Worm (Caenorhabditis elegans) whole organism, late embryonic: Measurements from ENCODE around the gene pcyt-1.

Experiments used
- F13H6.1 ChIP-seq: sonication (generic microtip); optimal IDR thresholded peaks from 2 replicates; lab custom pipeline; 2016; ENCODE audit warnings: missing genetic modification characterization, missing compliant biosample characterization
- K09A11.1 ChIP-seq: sonication (generic microtip); optimal IDR thresholded peaks from 2 replicates; lab custom pipeline; 2017; ENCODE audit warnings: antibody characterized with exemption, mild to moderate bottlenecking, missing genetic modification characterization, missing compliant biosample characterization; ENCODE audit not compliant: insufficient read depth
- T23F11.4 ChIP-seq: fragments of 200-800 bp; sonication (Bioruptor generic); optimal IDR thresholded peaks from 2 replicates; lab custom pipeline; 2018; ENCODE audit warnings: mild to moderate bottlenecking, missing genetic modification characterization, missing compliant biosample characterization
- Y22D7AL.16 ChIP-seq: sonication (generic microtip); optimal IDR thresholded peaks from 2 replicates; lab custom pipeline; 2016; ENCODE audit warnings: missing genetic modification characterization, missing compliant biosample characterization
- ceh-18 ChIP-seq: sonication (generic microtip); optimal IDR thresholded peaks from 2 replicates; lab custom pipeline; 2016; ENCODE audit warnings: missing genetic modification characterization, missing compliant biosample characterization
- ceh-19 ChIP-seq: fragments of 200-800 bp; sonication (Bioruptor generic); optimal IDR thresholded peaks from 2 replicates; lab custom pipeline; 2018; ENCODE audit warnings: mild to moderate bottlenecking, missing genetic modification characterization, missing compliant biosample characterization
- ceh-22 ChIP-seq: sonication (generic microtip); optimal IDR thresholded peaks from 2 replicates; lab custom pipeline; 2017; ENCODE audit warnings: missing biosample characterization, missing genetic modification characterization
- ceh-30 ChIP-seq: fragments of 150-350 bp; optimal IDR thresholded peaks from 2 replicates; lab custom pipeline; 2014; ENCODE audit warnings: missing biosample characterization, missing genetic modification characterization
- ceh-48 ChIP-seq: sonication (generic microtip); optimal IDR thresholded peaks from 2 replicates; lab custom pipeline; 2016; ENCODE audit warnings: missing genetic modification characterization, inconsistent platforms, missing compliant biosample characterization
- ceh-6 ChIP-seq: fragments of 200-800 bp; sonication (Bioruptor generic); optimal IDR thresholded peaks from 2 replicates; lab custom pipeline; 2018; ENCODE audit warnings: mild to moderate bottlenecking, missing genetic modification characterization, missing compliant biosample characterization
- ceh-9 ChIP-seq: sonication (generic microtip); optimal IDR thresholded peaks from 2 replicates; lab custom pipeline; 2016; ENCODE audit warnings: mild to moderate bottlenecking, missing genetic modification characterization, inconsistent platforms, missing compliant biosample characterization
- dmd-4 ChIP-seq: sonication (generic microtip); optimal IDR thresholded peaks from 2 replicates; lab custom pipeline; 2016; ENCODE audit warnings: borderline replicate concordance, missing genetic modification characterization, missing compliant biosample characterization
- dve-1 ChIP-seq: sonication (generic microtip); optimal IDR thresholded peaks from 2 replicates; lab custom pipeline; 2017; ENCODE audit warnings: antibody characterized with exemption, mild to moderate bottlenecking, missing genetic modification characterization, missing compliant biosample characterization
- elt-2 ChIP-seq: sonication (generic microtip); optimal IDR thresholded peaks from 2 replicates; lab custom pipeline; 2016; ENCODE audit warnings: missing genetic modification reagents, missing genetic modification characterization, missing compliant biosample characterization
- elt-4 ChIP-seq: sonication (generic microtip); optimal IDR thresholded peaks from 2 replicates; lab custom pipeline; 2016; ENCODE audit warnings: missing genetic modification characterization, missing compliant biosample characterization
- ets-4 ChIP-seq: sonication (generic microtip); optimal IDR thresholded peaks from 2 replicates; lab custom pipeline; 2016; ENCODE audit warnings: missing genetic modification characterization, missing compliant biosample characterization
- fkh-10 ChIP-seq: fragments of 150-350 bp; optimal IDR thresholded peaks from 2 replicates; lab custom pipeline; 2014; ENCODE audit warnings: missing biosample characterization, missing genetic modification reagents, missing genetic modification characterization
- fkh-6 ChIP-seq: sonication (generic microtip); optimal IDR thresholded peaks from 2 replicates; lab custom pipeline; 2016; ENCODE audit warnings: missing genetic modification characterization, missing compliant biosample characterization
- hlh-13 ChIP-seq: fragments of 200-800 bp; sonication (Bioruptor generic); optimal IDR thresholded peaks from 2 replicates; lab custom pipeline; 2018; ENCODE audit warnings: mild to moderate bottlenecking, missing genetic modification characterization, missing compliant biosample characterization
- hlh-15 ChIP-seq: sonication (generic microtip); optimal IDR thresholded peaks from 2 replicates; lab custom pipeline; 2016; ENCODE audit warnings: missing genetic modification characterization, missing compliant biosample characterization
- hlh-8 ChIP-seq: sonication (generic microtip); optimal IDR thresholded peaks from 2 replicates; lab custom pipeline; 2016; ENCODE audit warnings: missing genotype, missing genetic modification characterization, missing compliant biosample characterization
- lim-6 ChIP-seq: sonication (generic microtip); optimal IDR thresholded peaks from 2 replicates; lab custom pipeline; 2016; ENCODE audit warnings: missing genetic modification characterization, missing compliant biosample characterization
- lin-11 ChIP-seq: fragments of 200-800 bp; sonication (Bioruptor generic); optimal IDR thresholded peaks from 2 replicates; lab custom pipeline; 2018; ENCODE audit warnings: mild to moderate bottlenecking, missing genetic modification characterization, missing compliant biosample characterization
- madf-2 ChIP-seq: sonication (generic microtip); optimal IDR thresholded peaks from 2 replicates; lab custom pipeline; 2017; ENCODE audit warnings: missing genetic modification characterization, missing compliant biosample characterization
- mec-3 ChIP-seq: sonication (generic microtip); optimal IDR thresholded peaks from 2 replicates; lab custom pipeline; 2016; ENCODE audit warnings: borderline replicate concordance, missing genetic modification characterization, missing compliant biosample characterization
- npax-4 ChIP-seq: sonication (generic microtip); optimal IDR thresholded peaks from 2 replicates; lab custom pipeline; 2016; ENCODE audit warnings: missing genetic modification characterization, missing compliant biosample characterization
- pag-3 ChIP-seq: sonication (generic microtip); optimal IDR thresholded peaks from 2 replicates; lab custom pipeline; 2016; ENCODE audit warnings: missing compliant biosample characterization, missing genetic modification characterization, borderline replicate concordance
- pha-2 ChIP-seq: sonication (generic microtip); optimal IDR thresholded peaks from 2 replicates; lab custom pipeline; 2017; ENCODE audit warnings: mild to moderate bottlenecking, missing genetic modification characterization, missing compliant biosample characterization
- pqm-1 ChIP-seq: sonication (generic microtip); optimal IDR thresholded peaks from 2 replicates; lab custom pipeline; 2016; ENCODE audit warnings: missing genetic modification characterization, missing compliant biosample characterization
- ref-2 ChIP-seq: sonication (generic microtip); optimal IDR thresholded peaks from 2 replicates; lab custom pipeline; 2016; ENCODE audit warnings: missing genetic modification characterization, missing compliant biosample characterization
- rnt-1 ChIP-seq: sonication (generic microtip); optimal IDR thresholded peaks from 2 replicates; lab custom pipeline; 2016; ENCODE audit warnings: missing genetic modification characterization, missing compliant biosample characterization
- sox-2 ChIP-seq: fragments of 200-800 bp; sonication (Bioruptor generic); IDR thresholded peaks from 2 replicates; pipeline ENCODE4 v1.3.6; 2022; ENCODE audit warnings: missing genetic modification reagents, missing genetic modification characterization, missing compliant biosample characterization
- syd-9 ChIP-seq: sonication (generic microtip); optimal IDR thresholded peaks from 2 replicates; lab custom pipeline; 2016; ENCODE audit warnings: mild to moderate bottlenecking, missing genetic modification characterization, moderate library complexity, missing compliant biosample characterization
- tbx-2 ChIP-seq: sonication (generic microtip); optimal IDR thresholded peaks from 2 replicates; lab custom pipeline; 2016; ENCODE audit warnings: missing genetic modification characterization, missing compliant biosample characterization
- unc-3 ChIP-seq, 2 experiments: fragments of 200-800 bp in 1 of 2; sonication (Bioruptor generic) in 1 of 2; sonication (generic microtip) in 1 of 2; conservative IDR thresholded peaks in 1 of 2; optimal IDR thresholded peaks in 1 of 2; 2 replicates each; pipeline versions ENCODE4 v1.3.6 to Lab custom; 2016 to 2022; ENCODE audit warnings: missing compliant biosample characterization in 2 of 2, missing genetic modification characterization in 2 of 2, missing genetic modification reagents in 1 of 2
- unc-42 ChIP-seq: sonication (generic microtip); optimal IDR thresholded peaks from 2 replicates; lab custom pipeline; 2016; ENCODE audit warnings: missing genotype, missing genetic modification characterization, missing compliant biosample characterization
- unc-55 ChIP-seq: sonication (generic microtip); optimal IDR thresholded peaks from 2 replicates; lab custom pipeline; 2017; ENCODE audit warnings: missing biosample characterization, missing genetic modification reagents, missing genetic modification characterization
- unc-86 ChIP-seq: sonication (generic microtip); optimal IDR thresholded peaks from 2 replicates; lab custom pipeline; 2016; ENCODE audit warnings: missing genetic modification characterization, missing compliant biosample characterization
- zip-5 ChIP-seq: sonication (generic microtip); optimal IDR thresholded peaks from 2 replicates; lab custom pipeline; 2016; ENCODE audit warnings: missing genetic modification characterization, missing compliant biosample characterization
- ztf-16 ChIP-seq: sonication (generic microtip); optimal IDR thresholded peaks from 2 replicates; lab custom pipeline; 2017; ENCODE audit warnings: missing genetic modification characterization, missing compliant biosample characterization

Gene pcyt-1

ce11 chrX:7593931-7594544 is 21.9 kb downstream of the pcyt-1 start:
- TF ChIP-seq syd-9 (tag; lab: Kevin White, UChicago) (no peak), fkh-10 (GFP tag; lab: Kevin White, UChicago) (no peak), ceh-18 (no peak), lim-6 (tag; lab: Kevin White, UChicago) (no peak), ceh-6 (no peak), rnt-1 (tag; lab: Kevin White, UChicago) (no peak)

ce11 chrX:7596029-7596428 is 23.9 kb downstream of the pcyt-1 start:
- TF ChIP-seq hlh-15 (tag; lab: Kevin White, UChicago) (no peak), ztf-16 (tag; lab: Kevin White, UChicago) (no peak), ceh-30 (no peak), dve-1 (no peak), pag-3 (tag; lab: Kevin White, UChicago) (no peak), npax-4 (tag; lab: Kevin White, UChicago) (no peak), ceh-18 (no peak), tbx-2 (tag; lab: Kevin White, UChicago) (no peak), unc-55 (GFP tag; lab: Kevin White, UChicago) (no peak), fkh-6 (tag; lab: Kevin White, UChicago) (no peak), T23F11.4 (GFP tag; lab: Kevin White, UChicago) (no peak), lin-11 (no peak), ceh-22 (tag; lab: Kevin White, UChicago) (no peak), ceh-48 (tag; lab: Kevin White, UChicago) (no peak), pqm-1 (tag; lab: Kevin White, UChicago) (no peak), mec-3 (no peak), pha-2 (no peak), elt-4 (no peak), unc-42 (tag; lab: Kevin White, UChicago) (no peak), F13H6.1 (tag; lab: Kevin White, UChicago) (no peak)

- TF ChIP-seq syd-9 (tag; lab: Kevin White, UChicago) = no peak
- no peak for TF ChIP-seq K09A11.1
- TF ChIP-seq ceh-30 = no peak
- TF ChIP-seq ceh-6 = no peak
- TF ChIP-seq ztf-16 (tag; lab: Kevin White, UChicago) = no peak
- no peak for TF ChIP-seq ref-2
- no peak for TF ChIP-seq dmd-4 (tag; lab: Kevin White, UChicago)
- TF ChIP-seq, all 69 proteins: peak for 0
These were observed 24.5 kb downstream of the pcyt-1 start, which contains the start of gene C44E12.1 for ce11 chrX:7596627-7597026. Gene C44E12.1, plus strand, starts transcription at chrX:7596927.

ce11 chrX:7607982-7608381 is 35.8 kb downstream of the pcyt-1 start, which contains the start of gene twk-17:
Gene twk-17, minus strand, starts transcription at chrX:7608082.
- no peak for TF ChIP-seq elt-2 (tag; lab: Kevin White, UChicago)
- TF ChIP-seq K09A11.1 = no peak
- TF ChIP-seq ceh-22 (tag; lab: Kevin White, UChicago) = no peak
- no peak for TF ChIP-seq unc-3 (GFP tag; conservative IDR thresholded peaks at IDR 0.05; lab: Robert Waterston, UW)
- TF ChIP-seq unc-3 (tag; optimal IDR thresholded peaks at IDR 0.05; lab: Kevin White, UChicago) = no peak
- TF ChIP-seq rnt-1 (tag; lab: Kevin White, UChicago) = no peak
- TF ChIP-seq hlh-8 (tag; lab: Kevin White, UChicago) = no peak
- TF ChIP-seq, all 69 proteins: peak for 0

ce11 chrX:7614466-7614865 is 42.3 kb downstream of the pcyt-1 start:
- TF ChIP-seq zip-5 (no peak), ceh-9 (no peak), ztf-16 (tag; lab: Kevin White, UChicago) (no peak), K09A11.1 (no peak), sox-2 (no peak), lim-6 (tag; lab: Kevin White, UChicago) (no peak), unc-3 (GFP tag; conservative IDR thresholded peaks at IDR 0.05; lab: Robert Waterston, UW) (no peak), unc-3 (tag; optimal IDR thresholded peaks at IDR 0.05; lab: Kevin White, UChicago) (no peak), ceh-19 (GFP tag; lab: Kevin White, UChicago) (no peak), unc-86 (tag; lab: Kevin White, UChicago) (no peak), pag-3 (tag; lab: Kevin White, UChicago) (no peak), Y22D7AL.16 (tag; lab: Kevin White, UChicago) (no peak), mec-3 (no peak), unc-42 (tag; lab: Kevin White, UChicago) (no peak), rnt-1 (tag; lab: Kevin White, UChicago) (no peak), madf-2 (tag; lab: Kevin White, UChicago) (no peak), ceh-18 (no peak), ets-4 (no peak), npax-4 (tag; lab: Kevin White, UChicago) (no peak), hlh-13 (no peak)
- TF ChIP-seq, all 69 proteins: peak for 0
